Worm (Caenorhabditis elegans): ENCODE data around the gene ncs-5.

DNA sequence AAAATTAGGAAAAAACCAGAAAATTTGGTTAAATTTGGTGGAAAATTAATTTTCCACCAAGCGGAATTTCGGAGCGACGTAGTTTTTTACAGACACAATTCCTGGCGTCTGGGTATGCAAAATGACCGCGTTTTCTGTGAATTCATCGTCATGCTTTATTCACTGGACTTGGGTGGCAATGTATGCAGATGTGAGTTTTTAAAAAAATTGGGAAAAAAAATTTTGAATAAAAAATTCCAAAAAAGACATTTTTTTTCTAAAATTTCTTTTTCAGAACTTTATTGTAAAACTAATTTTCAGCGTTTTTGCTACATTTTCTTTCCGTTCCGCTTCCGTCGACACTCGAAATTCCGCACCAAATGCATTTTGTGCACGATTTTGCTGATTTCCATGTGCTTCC is 8.2 kb upstream of the ncs-5 start, which contains the start of gene C54E10.7:
- TF ChIP-seq lin-40 (tag; optimal IDR thresholded peaks at IDR 0.05) (no peak), madf-8 (GFP tag; conservative IDR thresholded peaks at IDR 0.05) (no peak), ama-1 (optimal IDR thresholded peaks at IDR 0.05) (no peak), ama-1 (GFP tag; optimal IDR thresholded peaks at IDR 0.05) (no peak), ccch-3 (GFP tag; optimal IDR thresholded peaks at IDR 0.05) (no peak), rcor-1 (GFP tag; IDR thresholded peaks at IDR 0.05) (no peak), ztf-3 (GFP tag; optimal IDR thresholded peaks at IDR 0.05) (no peak), F52B5.7 (tag; optimal IDR thresholded peaks at IDR 0.05) (no peak), cebp-1 (GFP tag; IDR thresholded peaks at IDR 0.05) (no peak), cebp-1 (tag; optimal IDR thresholded peaks at IDR 0.05) (no peak)

Data from whole organism, young adult.